Worm (Caenorhabditis elegans) whole organism, late embryonic: ENCODE measurements around the gene K09E4.4.

ENCODE experiments used
- C08G9.2 ChIP-seq: sonication (generic microtip); optimal IDR thresholded peaks from 2 replicates; lab custom pipeline; 2016; ENCODE audit warnings: mild to moderate bottlenecking, missing genetic modification characterization, moderate library complexity, missing compliant biosample characterization
- F13H6.1 ChIP-seq: sonication (generic microtip); optimal IDR thresholded peaks from 2 replicates; lab custom pipeline; 2016; ENCODE audit warnings: missing genetic modification characterization, missing compliant biosample characterization
- K09A11.1 ChIP-seq: sonication (generic microtip); optimal IDR thresholded peaks from 2 replicates; lab custom pipeline; 2017; ENCODE audit warnings: antibody characterized with exemption, mild to moderate bottlenecking, missing genetic modification characterization, missing compliant biosample characterization; ENCODE audit not compliant: insufficient read depth
- ahr-1 ChIP-seq: sonication (generic microtip); optimal IDR thresholded peaks from 2 replicates; lab custom pipeline; 2016; ENCODE audit warnings: missing genetic modification characterization, missing compliant biosample characterization
- ama-1 ChIP-seq: fragments of 150-350 bp; optimal IDR thresholded peaks from 2 replicates; lab custom pipeline; 2014
- ceh-2 ChIP-seq: sonication (generic microtip); optimal IDR thresholded peaks from 2 replicates; lab custom pipeline; 2016; ENCODE audit warnings: missing genotype, missing genetic modification characterization, missing compliant biosample characterization
- ceh-30 ChIP-seq: fragments of 150-350 bp; optimal IDR thresholded peaks from 2 replicates; lab custom pipeline; 2014; ENCODE audit warnings: missing biosample characterization, missing genetic modification characterization
- ceh-45 ChIP-seq: fragments of 200-800 bp; sonication (Bioruptor generic); IDR thresholded peaks from 2 replicates; pipeline ENCODE4 v1.3.6; 2022; ENCODE audit warnings: missing genetic modification reagents, missing genetic modification characterization, missing compliant biosample characterization
- ceh-48 ChIP-seq: sonication (generic microtip); optimal IDR thresholded peaks from 2 replicates; lab custom pipeline; 2016; ENCODE audit warnings: missing genetic modification characterization, inconsistent platforms, missing compliant biosample characterization
- dmd-4 ChIP-seq: sonication (generic microtip); optimal IDR thresholded peaks from 2 replicates; lab custom pipeline; 2016; ENCODE audit warnings: borderline replicate concordance, missing genetic modification characterization, missing compliant biosample characterization
- dve-1 ChIP-seq: sonication (generic microtip); optimal IDR thresholded peaks from 2 replicates; lab custom pipeline; 2017; ENCODE audit warnings: antibody characterized with exemption, mild to moderate bottlenecking, missing genetic modification characterization, missing compliant biosample characterization
- elt-2 ChIP-seq: sonication (generic microtip); optimal IDR thresholded peaks from 2 replicates; lab custom pipeline; 2016; ENCODE audit warnings: missing genetic modification reagents, missing genetic modification characterization, missing compliant biosample characterization
- elt-4 ChIP-seq: sonication (generic microtip); optimal IDR thresholded peaks from 2 replicates; lab custom pipeline; 2016; ENCODE audit warnings: missing genetic modification characterization, missing compliant biosample characterization
- ets-4 ChIP-seq: sonication (generic microtip); optimal IDR thresholded peaks from 2 replicates; lab custom pipeline; 2016; ENCODE audit warnings: missing genetic modification characterization, missing compliant biosample characterization
- fax-1 ChIP-seq: sonication (generic microtip); optimal IDR thresholded peaks from 2 replicates; lab custom pipeline; 2016; ENCODE audit warnings: missing genotype, missing genetic modification characterization, missing compliant biosample characterization
- fkh-10 ChIP-seq: fragments of 150-350 bp; optimal IDR thresholded peaks from 2 replicates; lab custom pipeline; 2014; ENCODE audit warnings: missing biosample characterization, missing genetic modification reagents, missing genetic modification characterization
- fkh-6 ChIP-seq: sonication (generic microtip); optimal IDR thresholded peaks from 2 replicates; lab custom pipeline; 2016; ENCODE audit warnings: missing genetic modification characterization, missing compliant biosample characterization
- gmeb-2 ChIP-seq: sonication (generic microtip); optimal IDR thresholded peaks from 2 replicates; lab custom pipeline; 2016; ENCODE audit warnings: missing genetic modification characterization, inconsistent platforms, missing compliant biosample characterization
- hlh-15 ChIP-seq: sonication (generic microtip); optimal IDR thresholded peaks from 2 replicates; lab custom pipeline; 2016; ENCODE audit warnings: missing genetic modification characterization, missing compliant biosample characterization
- hlh-6 ChIP-seq: sonication (generic microtip); optimal IDR thresholded peaks from 2 replicates; lab custom pipeline; 2016; ENCODE audit warnings: missing genotype, missing genetic modification characterization, missing compliant biosample characterization
- lin-11 ChIP-seq: fragments of 200-800 bp; sonication (Bioruptor generic); optimal IDR thresholded peaks from 2 replicates; lab custom pipeline; 2018; ENCODE audit warnings: mild to moderate bottlenecking, missing genetic modification characterization, missing compliant biosample characterization
- madf-2 ChIP-seq: sonication (generic microtip); optimal IDR thresholded peaks from 2 replicates; lab custom pipeline; 2017; ENCODE audit warnings: missing genetic modification characterization, missing compliant biosample characterization
- nhr-232 ChIP-seq: sonication (generic microtip); optimal IDR thresholded peaks from 2 replicates; lab custom pipeline; 2016; ENCODE audit warnings: missing genetic modification characterization, missing compliant biosample characterization
- pag-3 ChIP-seq: sonication (generic microtip); optimal IDR thresholded peaks from 2 replicates; lab custom pipeline; 2016; ENCODE audit warnings: missing compliant biosample characterization, missing genetic modification characterization, borderline replicate concordance
- pat-9 ChIP-seq: fragments of 200-800 bp; sonication (Bioruptor generic); optimal IDR thresholded peaks from 2 replicates; lab custom pipeline; 2018; ENCODE audit warnings: mild to moderate bottlenecking, missing genetic modification characterization, moderate library complexity, missing compliant biosample characterization
- pax-1 ChIP-seq: fragments of 150-350 bp; optimal IDR thresholded peaks from 2 replicates; lab custom pipeline; 2014; ENCODE audit warnings: missing biosample characterization, missing genetic modification characterization
- pha-2 ChIP-seq: sonication (generic microtip); optimal IDR thresholded peaks from 2 replicates; lab custom pipeline; 2017; ENCODE audit warnings: mild to moderate bottlenecking, missing genetic modification characterization, missing compliant biosample characterization
- pha-4 ChIP-seq: fragments of 150-350 bp; optimal IDR thresholded peaks from 2 replicates; lab custom pipeline; 2018; ENCODE audit warnings: missing biosample characterization, missing genetic modification reagents, missing genetic modification characterization
- pqm-1 ChIP-seq: sonication (generic microtip); optimal IDR thresholded peaks from 2 replicates; lab custom pipeline; 2016; ENCODE audit warnings: missing genetic modification characterization, missing compliant biosample characterization
- ref-2 ChIP-seq: sonication (generic microtip); optimal IDR thresholded peaks from 2 replicates; lab custom pipeline; 2016; ENCODE audit warnings: missing genetic modification characterization, missing compliant biosample characterization
- rnt-1 ChIP-seq: sonication (generic microtip); optimal IDR thresholded peaks from 2 replicates; lab custom pipeline; 2016; ENCODE audit warnings: missing genetic modification characterization, missing compliant biosample characterization
- sdc-2 ChIP-seq: sonication (generic microtip); optimal IDR thresholded peaks from 2 replicates; lab custom pipeline; 2016; ENCODE audit warnings: missing genotype, missing genetic modification characterization, missing compliant biosample characterization
- sox-2 ChIP-seq: fragments of 200-800 bp; sonication (Bioruptor generic); IDR thresholded peaks from 2 replicates; pipeline ENCODE4 v1.3.6; 2022; ENCODE audit warnings: missing genetic modification reagents, missing genetic modification characterization, missing compliant biosample characterization
- sox-4 ChIP-seq: sonication (generic microtip); optimal IDR thresholded peaks from 2 replicates; lab custom pipeline; 2017; ENCODE audit warnings: mild to moderate bottlenecking, missing genetic modification characterization, inconsistent platforms, missing compliant biosample characterization
- tbx-2 ChIP-seq: sonication (generic microtip); optimal IDR thresholded peaks from 2 replicates; lab custom pipeline; 2016; ENCODE audit warnings: missing genetic modification characterization, missing compliant biosample characterization
- tbx-7 ChIP-seq: sonication (generic microtip); optimal IDR thresholded peaks from 2 replicates; lab custom pipeline; 2016; ENCODE audit warnings: missing genotype, missing genetic modification characterization, missing compliant biosample characterization
- unc-3 ChIP-seq, 2 experiments: fragments of 200-800 bp in 1 of 2; sonication (Bioruptor generic) in 1 of 2; sonication (generic microtip) in 1 of 2; conservative IDR thresholded peaks in 1 of 2; optimal IDR thresholded peaks in 1 of 2; 2 replicates each; pipeline versions ENCODE4 v1.3.6 to Lab custom; 2016 to 2022; ENCODE audit warnings: missing compliant biosample characterization in 2 of 2, missing genetic modification characterization in 2 of 2, missing genetic modification reagents in 1 of 2
- unc-42 ChIP-seq: sonication (generic microtip); optimal IDR thresholded peaks from 2 replicates; lab custom pipeline; 2016; ENCODE audit warnings: missing genotype, missing genetic modification characterization, missing compliant biosample characterization
- unc-86 ChIP-seq: sonication (generic microtip); optimal IDR thresholded peaks from 2 replicates; lab custom pipeline; 2016; ENCODE audit warnings: missing genetic modification characterization, missing compliant biosample characterization
- ztf-16 ChIP-seq: sonication (generic microtip); optimal IDR thresholded peaks from 2 replicates; lab custom pipeline; 2017; ENCODE audit warnings: missing genetic modification characterization, missing compliant biosample characterization

The K09E4.4 gene

DNA sequence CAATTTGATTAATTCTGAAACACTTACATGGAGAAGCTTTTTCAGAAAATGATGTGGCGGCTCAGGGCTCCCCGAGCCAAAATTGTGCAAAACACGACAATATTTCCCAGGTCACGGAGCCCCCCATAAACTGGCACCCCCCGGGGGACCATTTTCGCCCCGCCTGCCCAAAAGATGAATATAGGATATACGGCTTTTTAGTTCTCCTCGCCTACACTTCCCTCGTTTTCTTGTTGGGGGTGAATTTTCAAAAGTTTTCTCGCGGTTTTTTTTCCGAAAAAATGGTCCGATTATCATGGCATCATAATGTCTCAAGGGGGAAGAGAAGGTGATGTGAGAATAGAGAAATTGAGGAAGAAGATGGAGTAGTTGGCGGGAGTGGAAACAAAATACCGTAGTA is at the start of gene K09E4.4:
Gene K09E4.4, minus strand, starts transcription at position 101 of the 400 bp plus-strand sequence.
- TF ChIP-seq ref-2 (tag; lab: Kevin White, UChicago) (no peak), madf-2 (tag; lab: Kevin White, UChicago) (no peak), elt-4 (no peak), elt-2 (no peak), pha-2 (tag; lab: Kevin White, UChicago) (no peak), unc-3 (GFP tag; conservative IDR thresholded peaks at IDR 0.05; lab: Robert Waterston, UW) (no peak), unc-3 (tag; optimal IDR thresholded peaks at IDR 0.05; lab: Kevin White, UChicago) (no peak)

- no peak for TF ChIP-seq fkh-10 (GFP tag; lab: Kevin White, UChicago)
- no peak for TF ChIP-seq tbx-2 (tag; lab: Kevin White, UChicago)
- TF ChIP-seq unc-3 (GFP tag; conservative IDR thresholded peaks at IDR 0.05; lab: Robert Waterston, UW) = no peak
- no peak for TF ChIP-seq unc-3 (tag; optimal IDR thresholded peaks at IDR 0.05; lab: Kevin White, UChicago)
These were observed 49.6 kb upstream of the K09E4.4 start, which contains the start of gene eat-2 for ce11 chrII:14171558-14171957. Gene eat-2 (minus strand): TSS chrII:14171658.

- TF ChIP-seq tbx-2 (tag; lab: Kevin White, UChicago) (no peak), ceh-30 (tag; lab: Kevin White, UChicago) (no peak), fkh-6 (tag; lab: Kevin White, UChicago) (no peak)
These were observed 43.5 kb upstream of the K09E4.4 start for ce11 chrII:14165430-14165929.

DNA sequence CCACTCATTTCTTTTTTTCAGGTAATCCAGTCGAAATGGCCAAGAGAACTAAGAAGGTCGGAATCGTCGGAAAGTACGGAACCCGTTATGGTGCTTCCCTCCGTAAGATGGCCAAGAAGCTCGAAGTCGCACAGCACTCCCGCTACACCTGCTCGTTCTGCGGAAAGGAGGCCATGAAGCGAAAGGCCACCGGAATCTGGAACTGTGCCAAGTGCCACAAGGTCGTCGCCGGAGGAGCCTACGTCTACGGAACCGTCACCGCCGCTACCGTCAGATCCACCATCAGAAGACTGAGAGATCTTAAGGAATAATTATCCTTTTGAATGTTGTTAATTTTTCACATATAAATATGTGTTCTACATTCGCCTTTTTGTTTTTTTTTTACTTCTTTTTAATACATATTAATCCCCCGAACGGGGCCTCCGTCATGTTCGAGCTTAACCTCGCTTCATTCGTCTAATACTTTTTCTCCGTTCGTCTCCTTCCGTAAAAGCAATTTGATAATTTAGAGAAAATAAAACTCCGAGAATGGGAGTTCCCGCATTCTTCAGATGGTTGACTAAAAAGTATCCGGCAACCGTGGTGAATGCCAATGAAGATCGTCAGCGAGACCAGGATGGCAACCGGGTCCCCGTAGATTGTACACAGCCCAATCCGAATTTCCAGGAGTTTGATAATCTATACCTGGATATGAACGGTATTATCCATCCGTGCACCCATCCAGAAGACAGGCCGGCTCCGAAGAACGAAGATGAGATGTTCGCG is 33.5 kb upstream of the K09E4.4 start, which contains the start of the genes rpl-43 and xrn-2:
Gene rpl-43, plus strand, starts transcription at position 36 of the 765 bp plus-strand sequence.
Gene xrn-2, plus strand, starts transcription at position 510 of the 765 bp plus-strand sequence.
- TF ChIP-seq ceh-48 (tag; lab: Kevin White, UChicago) = no peak
- peak; percentile 34 for TF ChIP-seq ama-1 (lab: Kevin White, UChicago)

ce11 chrII:14154357-14154756 is 32.4 kb upstream of the K09E4.4 start, which contains the start of gene Y48B6A.1:
Gene Y48B6A.1 (minus strand): TSS chrII:14154373.
- TF ChIP-seq ceh-2 (tag; lab: Kevin White, UChicago) (peak; percentile 89), gmeb-2 (no peak), elt-2 (peak; percentile 58), dmd-4 (tag; lab: Kevin White, UChicago) (no peak), fax-1 (tag; lab: Kevin White, UChicago) (peak; percentile 56), unc-42 (tag; lab: Kevin White, UChicago) (peak; percentile 89), C08G9.2 (tag; lab: Kevin White, UChicago) (peak; percentile 94), dve-1 (tag; lab: Kevin White, UChicago) (peak; percentile 84), pha-2 (tag; lab: Kevin White, UChicago) (peak; percentile 16), pat-9 (no peak), ama-1 (lab: Kevin White, UChicago) (no peak), sdc-2 (tag; lab: Kevin White, UChicago) (peak; percentile 29), pha-4 (tag; lab: Kevin White, UChicago) (no peak), F13H6.1 (tag; lab: Kevin White, UChicago) (peak; percentile 67), fkh-6 (tag; lab: Kevin White, UChicago) (peak; percentile 55), ets-4 (tag; lab: Kevin White, UChicago) (peak; percentile 97), tbx-7 (peak; percentile 82), sox-4 (no peak), hlh-15 (tag; lab: Kevin White, UChicago) (no peak), tbx-2 (tag; lab: Kevin White, UChicago) (peak; percentile 92), pag-3 (peak; percentile 74), sox-2 (0 out of 2 replicates have a peak, but pooled peaks have one; percentile 18), ahr-1 (peak; percentile 41), pqm-1 (tag; lab: Kevin White, UChicago) (peak; percentile 46), nhr-232 (tag; lab: Kevin White, UChicago) (no peak), ceh-30 (tag; lab: Kevin White, UChicago) (peak; percentile 95), K09A11.1 (tag; lab: Kevin White, UChicago) (peak; percentile 32), pax-1 (peak; percentile 84), ceh-48 (tag; lab: Kevin White, UChicago) (peak; percentile 47), hlh-6 (tag; lab: Kevin White, UChicago) (no peak), ztf-16 (peak; percentile 74), ceh-45 (no peak), rnt-1 (tag; lab: Kevin White, UChicago) (peak; percentile 88), unc-86 (tag; lab: Kevin White, UChicago) (peak; percentile 56), lin-11 (tag; lab: Kevin White, UChicago) (no peak)
